Fruit fly (Drosophila melanogaster) whole organism, embryonic: ENCODE data around the gene GXIVsPLA2.

Source experiments
- Asciz ChIP-seq: fragments of 200-800 bp; sonication (Bioruptor generic); optimal IDR thresholded peaks from 2 replicates; lab custom pipeline; 2017; ENCODE audit warnings: missing biosample characterization, mild to moderate bottlenecking, missing genetic modification characterization, missing genetic modification reagents
- CG10366 ChIP-seq: fragments of 200-800 bp; sonication (Bioruptor generic); IDR thresholded peaks from 2 replicates; pipeline ENCODE4 v1.3.6; 2022; ENCODE audit warnings: missing biosample characterization, missing genetic modification characterization
- CG15479 ChIP-seq: fragments of 200-800 bp; sonication (Bioruptor generic); optimal IDR thresholded peaks from 3 replicates; lab custom pipeline; 2019; ENCODE audit warnings: missing biosample characterization, mild to moderate bottlenecking, missing genetic modification characterization, moderate library complexity
- CG15696 ChIP-seq: fragments of 200-800 bp; sonication (Bioruptor generic); optimal IDR thresholded peaks from 2 replicates; lab custom pipeline; 2019; ENCODE audit warnings: missing biosample characterization, mild to moderate bottlenecking, missing genetic modification characterization, moderate library complexity
- CG16815 ChIP-seq: fragments of 200-800 bp; sonication (Bioruptor generic); optimal IDR thresholded peaks from 3 replicates; lab custom pipeline; 2017; ENCODE audit warnings: missing biosample characterization, mild to moderate bottlenecking, missing genetic modification characterization
- CG17829 ChIP-seq: fragments of 200-800 bp; optimal IDR thresholded peaks from 2 replicates; lab custom pipeline; 2019; ENCODE audit warnings: missing biosample characterization, mild to moderate bottlenecking, missing genetic modification characterization, moderate library complexity
- CG18619 ChIP-seq: fragments of 200-800 bp; sonication (Bioruptor generic); optimal IDR thresholded peaks from 3 replicates; lab custom pipeline; 2017; ENCODE audit warnings: missing biosample characterization, mild to moderate bottlenecking, missing genetic modification characterization
- CG18764 ChIP-seq: fragments of 200-800 bp; sonication (Bioruptor generic); optimal IDR thresholded peaks from 3 replicates; lab custom pipeline; 2016; ENCODE audit warnings: missing biosample characterization, missing genetic modification characterization
- CG2199 ChIP-seq: fragments of 200-800 bp; sonication (Bioruptor generic); IDR thresholded peaks from 3 replicates; pipeline ENCODE4 v1.3.6; 2022; ENCODE audit warnings: missing biosample characterization, missing genetic modification characterization
- CG2678 ChIP-seq: fragments of 200-800 bp; sonication (Bioruptor generic); optimal IDR thresholded peaks from 3 replicates; lab custom pipeline; 2019; ENCODE audit warnings: missing biosample characterization, mild to moderate bottlenecking, missing genetic modification characterization, moderate library complexity
- CG4282 ChIP-seq: fragments of 200-800 bp; sonication (Bioruptor generic); optimal IDR thresholded peaks from 2 replicates; lab custom pipeline; 2016; ENCODE audit warnings: missing biosample characterization, missing genetic modification characterization
- CG4328 ChIP-seq: fragments of 200-800 bp; sonication (Bioruptor generic); optimal IDR thresholded peaks from 3 replicates; lab custom pipeline; 2017; ENCODE audit warnings: missing biosample characterization, missing genetic modification reagents, missing genetic modification characterization
- CG6254 ChIP-seq: fragments of 200-800 bp; sonication (Bioruptor generic); optimal IDR thresholded peaks from 3 replicates; lab custom pipeline; 2017; ENCODE audit warnings: mild to moderate bottlenecking, missing biosample characterization, missing genetic modification reagents, missing genetic modification characterization
- CG6765 ChIP-seq: fragments of 200-800 bp; sonication (Bioruptor generic); optimal IDR thresholded peaks from 3 replicates; lab custom pipeline; 2017; ENCODE audit warnings: missing biosample characterization, mild to moderate bottlenecking, missing genetic modification characterization
- CG6813 ChIP-seq: fragments of 200-800 bp; sonication (Bioruptor generic); optimal IDR thresholded peaks from 2 replicates; lab custom pipeline; 2017; ENCODE audit warnings: missing biosample characterization, missing genetic modification characterization, mild to moderate bottlenecking, moderate library complexity, missing genetic modification reagents
- CG9727 ChIP-seq: fragments of 200-800 bp; sonication (Bioruptor generic); optimal IDR thresholded peaks from 3 replicates; lab custom pipeline; 2017; ENCODE audit warnings: missing biosample characterization, mild to moderate bottlenecking, missing genetic modification characterization
- CHES-1-like ChIP-seq: fragments of 200-800 bp; sonication (Bioruptor generic); optimal IDR thresholded peaks from 2 replicates; lab custom pipeline; 2016; ENCODE audit warnings: missing biosample characterization, missing genetic modification characterization
- Dad ChIP-seq: fragments of 200-800 bp; sonication (Bioruptor generic); optimal IDR thresholded peaks from 3 replicates; lab custom pipeline; 2016; ENCODE audit warnings: missing biosample characterization, missing genetic modification characterization
- Fer2 ChIP-seq: fragments of 200-800 bp; sonication (Bioruptor generic); optimal IDR thresholded peaks from 2 replicates; lab custom pipeline; 2018; ENCODE audit warnings: missing biosample characterization, mild to moderate bottlenecking, missing genetic modification characterization, moderate library complexity
- H15 ChIP-seq: fragments of 200-800 bp; sonication (Bioruptor generic); IDR thresholded peaks from 3 replicates; pipeline ENCODE4 v1.3.6; 2022; ENCODE audit warnings: missing biosample characterization, missing genetic modification characterization
- H2.0 ChIP-seq: fragments of 200-800 bp; sonication (Bioruptor generic); IDR thresholded peaks from 2 replicates; pipeline ENCODE4 v1.3.6; 2022; ENCODE audit warnings: missing biosample characterization, missing genetic modification characterization
- HLHmδ ChIP-seq: fragments of 200-800 bp; sonication (Bioruptor generic); optimal IDR thresholded peaks from 2 replicates; lab custom pipeline; 2018; ENCODE audit warnings: missing biosample characterization, mild to moderate bottlenecking, missing genetic modification characterization, moderate library complexity
- Hand ChIP-seq: fragments of 200-800 bp; sonication (Bioruptor generic); optimal IDR thresholded peaks from 2 replicates; lab custom pipeline; 2017; ENCODE audit warnings: mild to moderate bottlenecking, missing biosample characterization, missing genetic modification reagents, missing genetic modification characterization
- Med ChIP-seq: fragments of 200-800 bp; sonication (Bioruptor generic); peaks from one replicate; lab custom pipeline; 2016; ENCODE audit warnings: missing biosample characterization, missing genetic modification characterization, mild to moderate bottlenecking, inconsistent platforms, moderate library complexity
- Mrtf ChIP-seq: fragments of 200-800 bp; sonication (Bioruptor generic); IDR thresholded peaks from 3 replicates; pipeline ENCODE4 v1.3.6; 2022; ENCODE audit warnings: missing biosample characterization, missing genetic modification characterization
- Oli ChIP-seq: fragments of 200-800 bp; sonication (Bioruptor generic); optimal IDR thresholded peaks from 2 replicates; lab custom pipeline; 2018; ENCODE audit warnings: missing biosample characterization, mild to moderate bottlenecking, missing genetic modification characterization, moderate library complexity
- Pdp1 ChIP-seq, 2 experiments: fragments of 200-800 bp; sonication (Bioruptor generic); optimal IDR thresholded peaks; 3 replicates each; lab custom pipeline; 2016; ENCODE audit warnings: missing biosample characterization in 2 of 2, missing genetic modification characterization in 2 of 2, mild to moderate bottlenecking in 1 of 2, moderate library complexity in 1 of 2
- Ptx1 ChIP-seq: fragments of 200-800 bp; sonication (Bioruptor generic); IDR thresholded peaks from 2 replicates; pipeline ENCODE4 v1.3.6; 2022; ENCODE audit warnings: missing biosample characterization, missing genetic modification characterization
- amos ChIP-seq: fragments of 200-800 bp; sonication (Bioruptor generic); IDR thresholded peaks from 2 replicates; pipeline ENCODE4 v1.3.6; 2022; ENCODE audit warnings: missing biosample characterization, missing genetic modification characterization; ENCODE audit not compliant: partially characterized antibody
- btn ChIP-seq: fragments of 200-800 bp; sonication (Bioruptor generic); optimal IDR thresholded peaks from 2 replicates; lab custom pipeline; 2016; ENCODE audit warnings: missing biosample characterization, missing genetic modification characterization
- chinmo ChIP-seq: fragments of 200-800 bp; sonication (Bioruptor generic); IDR thresholded peaks from 4 replicates; pipeline ENCODE4 v1.3.6; 2022; ENCODE audit warnings: missing biosample characterization, missing genetic modification characterization; ENCODE audit not compliant: partially characterized antibody
- dati ChIP-seq: fragments of 200-800 bp; sonication (Bioruptor generic); IDR thresholded peaks from 2 replicates; pipeline ENCODE4 v1.3.6; 2022; ENCODE audit warnings: missing biosample characterization, missing genetic modification characterization
- disco-r ChIP-seq: fragments of 200-800 bp; sonication (Bioruptor generic); optimal IDR thresholded peaks from 2 replicates; lab custom pipeline; 2016; ENCODE audit warnings: missing biosample characterization, missing genetic modification characterization
- fd64A ChIP-seq: fragments of 200-800 bp; sonication (Bioruptor generic); optimal IDR thresholded peaks from 3 replicates; lab custom pipeline; 2018; ENCODE audit warnings: missing biosample characterization, mild to moderate bottlenecking, missing genetic modification characterization
- grau ChIP-seq: fragments of 200-800 bp; optimal IDR thresholded peaks from 3 replicates; lab custom pipeline; 2019; ENCODE audit warnings: missing biosample characterization, mild to moderate bottlenecking, missing genetic modification characterization, moderate library complexity
- grn ChIP-seq: fragments of 200-800 bp; sonication (Bioruptor generic); optimal IDR thresholded peaks from 3 replicates; lab custom pipeline; 2017; ENCODE audit warnings: missing biosample characterization, missing genetic modification characterization
- her ChIP-seq: fragments of 200-800 bp; sonication (Bioruptor generic); optimal IDR thresholded peaks from 2 replicates; lab custom pipeline; 2016; ENCODE audit warnings: missing biosample characterization, missing genetic modification characterization
- kah ChIP-seq: fragments of 200-800 bp; sonication (Bioruptor generic); optimal IDR thresholded peaks from 2 replicates; lab custom pipeline; 2018; ENCODE audit warnings: missing biosample characterization, mild to moderate bottlenecking, missing genetic modification characterization
- ken ChIP-seq: fragments of 200-800 bp; sonication (Bioruptor generic); IDR thresholded peaks from 3 replicates; pipeline ENCODE4 v1.3.6; 2022; ENCODE audit warnings: missing biosample characterization, missing genetic modification characterization
- mam ChIP-seq: fragments of 200-800 bp; sonication (Bioruptor generic); optimal IDR thresholded peaks from 3 replicates; lab custom pipeline; 2016; ENCODE audit warnings: missing biosample characterization, missing genetic modification characterization
- oc ChIP-seq: fragments of 200-800 bp; sonication (Bioruptor generic); optimal IDR thresholded peaks from 2 replicates; lab custom pipeline; 2018; ENCODE audit warnings: missing biosample characterization, mild to moderate bottlenecking, missing genetic modification characterization, moderate library complexity
- p53 ChIP-seq: fragments of 200-800 bp; sonication (Bioruptor generic); optimal IDR thresholded peaks from 2 replicates; lab custom pipeline; 2016; ENCODE audit warnings: missing biosample characterization, missing genetic modification characterization
- pho ChIP-seq: fragments of 200-800 bp; sonication (Bioruptor generic); optimal IDR thresholded peaks from 2 replicates; lab custom pipeline; 2016; ENCODE audit warnings: missing biosample characterization, missing genetic modification characterization
- ranshi ChIP-seq: fragments of 200-800 bp; sonication (Bioruptor generic); IDR thresholded peaks from 2 replicates; pipeline ENCODE4 v1.3.6; 2022; ENCODE audit warnings: missing biosample characterization, missing genetic modification characterization
- row ChIP-seq: fragments of 200-800 bp; sonication (Bioruptor generic); IDR thresholded peaks from 3 replicates; pipeline ENCODE4 v1.3.6; 2022; ENCODE audit warnings: missing biosample characterization, missing genetic modification characterization
- seq ChIP-seq: fragments of 200-800 bp; sonication (Bioruptor generic); IDR thresholded peaks from 2 replicates; pipeline ENCODE4 v1.3.6; 2022; ENCODE audit warnings: missing biosample characterization, missing genetic modification characterization
- sim ChIP-seq: fragments of 200-800 bp; sonication (Bioruptor generic); IDR thresholded peaks from 2 replicates; pipeline ENCODE4 v1.3.6; 2022; ENCODE audit warnings: missing biosample characterization, missing genetic modification characterization
- sob ChIP-seq: fragments of 200-800 bp; sonication (Bioruptor generic); IDR thresholded peaks from 2 replicates; pipeline ENCODE4 v1.3.6; 2022; ENCODE audit warnings: missing biosample characterization, missing genetic modification characterization
- sug ChIP-seq: fragments of 200-800 bp; optimal IDR thresholded peaks from 2 replicates; lab custom pipeline; 2019; ENCODE audit warnings: missing biosample characterization, mild to moderate bottlenecking, missing genetic modification characterization, moderate library complexity

The GXIVsPLA2 gene

DNA sequence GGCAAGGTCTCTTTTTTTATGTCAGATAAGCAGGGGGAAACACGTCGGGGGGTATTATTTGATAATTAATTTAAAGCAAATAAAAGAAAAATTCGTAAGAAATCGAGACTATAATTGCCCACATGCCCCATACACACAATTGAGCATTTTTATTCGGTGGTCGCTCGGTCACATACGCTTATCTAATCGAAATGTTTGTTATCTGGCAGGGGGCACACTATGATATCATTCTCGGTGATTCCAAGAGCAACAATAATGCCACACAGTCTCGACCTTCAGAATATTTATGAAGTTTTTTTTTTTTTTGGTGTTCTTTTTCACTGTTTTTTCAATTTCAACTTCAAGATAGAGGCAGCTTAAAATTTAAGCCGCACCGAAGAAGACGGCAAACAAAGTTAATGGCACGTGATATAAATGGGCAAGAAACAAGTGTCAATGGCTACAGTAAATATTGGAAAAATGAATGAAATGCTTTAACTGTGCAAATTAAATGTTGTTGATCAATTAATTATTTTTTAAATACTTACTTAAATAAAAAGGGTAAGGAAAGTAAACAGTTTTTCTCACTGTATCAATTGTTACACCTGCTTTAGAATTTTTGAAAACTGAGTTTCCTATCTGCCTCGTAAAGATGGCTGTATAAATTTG, 44.6 kb downstream of the GXIVsPLA2 start (continued):
- TF ChIP-seq CG4282 (GFP tag; lab: Kevin White, UChicago) (no peak), oc (tag; lab: Kevin White, UChicago) (no peak), disco-r (no peak), Asciz (GFP tag; lab: Kevin White, UChicago) (peak; percentile 38), CG18764 (GFP tag; lab: Kevin White, UChicago) (peak; percentile 17), Med (peak; percentile 73), CG16815 (GFP tag; lab: Kevin White, UChicago) (no peak), her (GFP tag; lab: Kevin White, UChicago) (no peak), CG9727 (GFP tag; lab: Kevin White, UChicago) (peak; percentile 59), CHES-1-like (GFP tag; lab: Kevin White, UChicago) (no peak), fd64A (GFP tag; lab: Kevin White, UChicago) (no peak), H2.0 (0 out of 2 replicates have a peak, but pooled peaks have one; percentile 10), CG4328 (GFP tag; lab: Kevin White, UChicago) (peak; percentile 20), mam (GFP tag; lab: Kevin White, UChicago) (peak; percentile 3), Dad (no peak), Pdp1 (GFP tag; optimal IDR thresholded peaks at IDR 0.05; lab: Kevin White, UChicago) (peak in 1 of 2 experiments; percentile 41), H15 (GFP tag; lab: Robert Waterston, UW) (no peak), HLHmδ (GFP tag; lab: Kevin White, UChicago) (no peak), CG18619 (GFP tag; lab: Kevin White, UChicago) (peak; percentile 48), CG17829 (tag; lab: Kevin White, UChicago) (peak; percentile 37), Fer2 (tag; lab: Kevin White, UChicago) (peak; percentile 3), pho (peak; percentile 13), row (peak; percentile 61; the same call in 2 of the 3 replicates), btn (no peak), sim (GFP tag; lab: Robert Waterston, UW) (no peak), grau (peak; percentile 79), sug (tag; lab: Kevin White, UChicago) (peak; percentile 97), CG2678 (tag; lab: Kevin White, UChicago) (peak; percentile 65), sob (GFP tag; lab: Robert Waterston, UW) (peak; percentile 67), seq (GFP tag; lab: Robert Waterston, UW) (peak; percentile 53; the same call in 1 of the 2 replicates), Oli (tag; lab: Kevin White, UChicago) (no peak), dati (GFP tag; lab: Robert Waterston, UW) (no peak), grn (peak; percentile 48), CG10366 (GFP tag; lab: Robert Waterston, UW) (peak; percentile 24; the same call in 1 of the 2 replicates), CG6765 (GFP tag; lab: Kevin White, UChicago) (peak; percentile 50), CG15479 (no peak), ken (GFP tag; lab: Robert Waterston, UW) (no peak), p53 (no peak), ranshi (GFP tag; lab: Robert Waterston, UW) (peak; percentile 56; the same call in 1 of the 2 replicates), CG6813 (GFP tag; lab: Kevin White, UChicago) (no peak), Hand (GFP tag; lab: Kevin White, UChicago) (no peak), Ptx1 (no peak; the same call in none of the 2 replicates), amos (GFP tag; lab: Robert Waterston, UW) (no peak), CG2199 (0 out of 3 replicates have a peak, but pooled peaks have one; percentile 24), kah (GFP tag; lab: Kevin White, UChicago) (no peak), CG15696 (tag; lab: Kevin White, UChicago) (no peak), CG6254 (GFP tag; lab: Kevin White, UChicago) (peak; percentile 5), Mrtf (no peak; the same call in 2 of the 3 replicates), chinmo (GFP tag; lab: Robert Waterston, UW) (peak; percentile 85; the same call in 3 of the 4 replicates)
